Worm (Caenorhabditis elegans): ENCODE measurements around the gene swsn-7.

- TF ChIP-seq F23B12.7 (tag; optimal IDR thresholded peaks at IDR 0.05; ENCODE audit: insufficient read depth) = no peak
- TF ChIP-seq F37B4.10 (GFP tag; IDR thresholded peaks at IDR 0.05) = no peak
These were observed 11.4 kb downstream of the swsn-7 start for ce11 chrII:8016167-8016566.
